Worm (Caenorhabditis elegans) whole organism, dauer: ENCODE measurements around the gene F36H12.5.
"Not testable (repeated sequence)": the region's sequence is repeated elsewhere in the genome, so short reads cannot be mapped to it uniquely, and the experiment has no call there.

Source experiments
- unc-62 ChIP-seq: sonication (generic microtip); optimal IDR thresholded peaks from 2 replicates; lab custom pipeline; 2017; ENCODE audit warnings: missing biosample characterization, missing genetic modification reagents, missing genetic modification characterization

F36H12.5 gene

ce11 chrIV:5277752-5278151 lies 11.2 kb downstream of the F36H12.5 start, which contains the start of gene F36H12.17:
Gene F36H12.17, minus strand, starts transcription at chrIV:5277852.
- no peak for TF ChIP-seq unc-62

- no peak for TF ChIP-seq unc-62
These were observed 14.9 kb downstream of the F36H12.5 start for ce11 chrIV:5281457-5281856.

- TF ChIP-seq unc-62, result no peak
These were observed 20.6 kb downstream of the F36H12.5 start for ce11 chrIV:5287190-5287589.

ce11 chrIV:5288932-5289331 lies 22.4 kb downstream of the F36H12.5 start:
- TF ChIP-seq unc-62, result no peak

- no peak for TF ChIP-seq unc-62
These were observed 24.0 kb downstream of the F36H12.5 start, which contains the start of gene nlp-47 for ce11 chrIV:5290547-5290946. Gene nlp-47, plus strand, starts transcription at chrIV:5290847.

- TF ChIP-seq unc-62, result no peak
These were observed 24.6 kb downstream of the F36H12.5 start for ce11 chrIV:5291207-5291606.

- TF ChIP-seq unc-62, result no peak
These were observed 27.9 kb downstream of the F36H12.5 start for ce11 chrIV:5294467-5294866.

- not testable (repeated sequence) for TF ChIP-seq unc-62
These were observed 28.7 kb downstream of the F36H12.5 start, which contains the start of gene msp-51 for ce11 chrIV:5295240-5295639. Gene msp-51, minus strand, starts transcription at chrIV:5295340.

ce11 chrIV:5297436-5298012 lies 30.9 kb downstream of the F36H12.5 start, which contains the start of the genes ZK354.6 and msp-113:
Gene ZK354.6, minus strand, starts transcription at chrIV:5297536.
Gene msp-113, plus strand, starts transcription at chrIV:5297962.
- TF ChIP-seq unc-62, result no peak

ce11 chrIV:5303030-5303429 lies 36.5 kb downstream of the F36H12.5 start, which contains the start of gene ZK354.7:
Gene ZK354.7, minus strand, starts transcription at chrIV:5303130.
- no peak for TF ChIP-seq unc-62

ce11 chrIV:5306040-5306439 lies 39.5 kb downstream of the F36H12.5 start, which contains the start of gene ZK354.8:
Gene ZK354.8, minus strand, starts transcription at chrIV:5306140.
- TF ChIP-seq unc-62, result no peak

- TF ChIP-seq unc-62, result not testable (repeated sequence)
These were observed 41.6 kb downstream of the F36H12.5 start, which contains the start of the genes ZK354.9 and msp-58 for ce11 chrIV:5308046-5308643. Gene ZK354.9, minus strand, starts transcription at chrIV:5308146. Gene msp-58, plus strand, starts transcription at chrIV:5308593.

- no peak for TF ChIP-seq unc-62
These were observed 43.2 kb downstream of the F36H12.5 start, which contains the start of gene ZK354.3 for ce11 chrIV:5309742-5310141. Gene ZK354.3, plus strand, starts transcription at chrIV:5310042.

- not testable (repeated sequence) for TF ChIP-seq unc-62
These were observed 46.4 kb downstream of the F36H12.5 start, which contains the start of the genes msp-59 and ZK354.2 for ce11 chrIV:5313011-5313410. Gene msp-59, minus strand, starts transcription at chrIV:5313111. Gene ZK354.2, plus strand, starts transcription at chrIV:5313405.

ce11 chrIV:5316223-5316622 lies 49.6 kb downstream of the F36H12.5 start, which contains the start of gene msp-65:
Gene msp-65, plus strand, starts transcription at chrIV:5316523.
- not testable (repeated sequence) for TF ChIP-seq unc-62

ce11 chrIV:5317106-5317505 lies 50.5 kb downstream of the F36H12.5 start:
- no peak for TF ChIP-seq unc-62
